Worm (Caenorhabditis elegans) whole organism, midembryonic: ENCODE data around the gene C07D10.6.

ENCODE experiments used
- T22C8.4 ChIP-seq: fragments of 200-800 bp; sonication (Bioruptor generic); IDR thresholded peaks from 2 replicates; pipeline ENCODE4 v1.3.6; 2022; ENCODE audit warnings: missing genetic modification characterization, missing compliant biosample characterization
- klf-2 ChIP-seq: fragments of 200-800 bp; sonication (Bioruptor generic); conservative IDR thresholded peaks from 2 replicates; pipeline ENCODE4 v1.3.6; 2022; ENCODE audit warnings: missing genetic modification reagents, missing genetic modification characterization, missing compliant biosample characterization
- med-1 ChIP-seq: sonication (generic microtip); optimal IDR thresholded peaks from 2 replicates; lab custom pipeline; 2017; ENCODE audit warnings: missing genetic modification characterization, mild to moderate bottlenecking, missing compliant biosample characterization, antibody characterized with exemption, missing genetic modification reagents; ENCODE audit not compliant: insufficient read depth
- tab-1 ChIP-seq: fragments of 200-800 bp; sonication (Bioruptor generic); IDR thresholded peaks from 2 replicates; pipeline ENCODE4 v1.3.6; 2022; ENCODE audit warnings: missing genetic modification characterization, missing compliant biosample characterization

DNA sequence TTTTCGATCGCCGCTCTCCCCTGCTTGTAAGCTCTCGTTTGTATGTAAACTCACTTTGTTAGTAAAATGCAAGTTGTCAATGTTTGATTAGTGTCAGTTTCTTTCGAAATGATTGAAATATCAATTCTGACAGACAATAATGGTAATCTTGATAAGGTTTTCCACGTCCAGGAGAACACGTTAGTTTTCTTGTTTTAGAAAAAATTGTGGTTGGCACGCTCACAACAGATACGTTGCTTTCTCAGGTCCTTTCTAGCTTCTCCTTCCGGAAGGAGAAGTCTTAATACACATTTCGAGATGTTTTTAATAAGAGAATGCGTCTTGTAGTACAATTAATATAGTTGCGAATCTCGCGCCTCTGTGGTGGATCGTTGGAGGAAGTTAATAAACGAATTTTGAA is 10.4 kb upstream of the C07D10.6 start, which contains the start of gene F43E2.6:
- TF ChIP-seq tab-1 (GFP tag; lab: Robert Waterston, UW): no peak
- no peak for TF ChIP-seq med-1 (GFP tag; lab: Kevin White, UChicago)
- TF ChIP-seq klf-2 (GFP tag; lab: Robert Waterston, UW): no peak
- no peak for TF ChIP-seq T22C8.4 (GFP tag; lab: Robert Waterston, UW)
